Fruit fly (Drosophila melanogaster): Measurements from ENCODE around the gene CG5149.
A peak's percentile ranks its signal among the peaks of the same experiment; 100 is the strongest.

CG5149 gene

DNA sequence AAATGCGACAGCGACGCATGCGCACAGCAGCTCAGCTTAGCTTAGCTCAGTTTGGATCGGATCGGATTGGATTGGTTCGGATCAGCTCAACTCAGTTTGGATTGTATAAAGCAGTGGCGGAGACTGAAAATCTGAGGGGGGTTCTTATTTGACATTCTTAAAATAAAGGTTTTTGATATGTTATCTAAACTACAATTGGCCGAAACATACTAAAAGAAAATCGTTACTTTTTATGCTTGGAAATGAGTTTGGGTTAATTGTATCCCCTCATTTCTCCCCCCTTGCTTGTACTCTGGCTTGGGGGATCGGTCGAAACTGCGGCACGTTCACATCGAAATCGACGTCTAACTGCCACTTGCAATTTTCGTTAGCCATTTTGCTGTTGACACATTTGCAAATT lies 11.9 kb downstream of the CG5149 start (continued):
- TF ChIP-seq Sox100B (GFP tag; optimal IDR thresholded peaks at IDR 0.05) (peak; percentile 18), Hr3 (GFP tag; optimal IDR thresholded peaks at IDR 0.05) (no peak), pfk (GFP tag; optimal IDR thresholded peaks at IDR 0.05) (no peak), CG2889 (GFP tag; IDR thresholded peaks at IDR 0.05) (no peak), cad (GFP tag; optimal IDR thresholded peaks at IDR 0.05) (no peak), CG10147 (GFP tag; optimal IDR thresholded peaks at IDR 0.05) (no peak), CG12299 (tag; optimal IDR thresholded peaks at IDR 0.05) (no peak), cg (GFP tag; optimal IDR thresholded peaks at IDR 0.05) (no peak), Usf (GFP tag; optimal IDR thresholded peaks at IDR 0.05) (no peak), klu (GFP tag; IDR thresholded peaks at IDR 0.05) (no peak), ase (GFP tag; IDR thresholded peaks at IDR 0.05) (peak; percentile 59; the same call in 2 of the 3 replicates), nom (GFP tag; optimal IDR thresholded peaks at IDR 0.05) (no peak), CG7357 (GFP tag; IDR thresholded peaks at IDR 0.05) (0 out of 3 replicates have a peak, but pooled peaks have one; percentile 10), CG16815 (GFP tag; optimal IDR thresholded peaks at IDR 0.05) (no peak), CG31224 (GFP tag; IDR thresholded peaks at IDR 0.05) (no peak), gfzf (GFP tag; optimal IDR thresholded peaks at IDR 0.05) (no peak), phol (tag; optimal IDR thresholded peaks at IDR 0.05) (peak; percentile 37), crp (GFP tag; optimal IDR thresholded peaks at IDR 0.05) (no peak), disco-r (GFP tag; optimal IDR thresholded peaks at IDR 0.05) (no peak), ara (GFP tag; IDR thresholded peaks at IDR 0.05) (no peak), CG2678 (tag; optimal IDR thresholded peaks at IDR 0.05) (no peak), mld (GFP tag; IDR thresholded peaks at IDR 0.05; ENCODE audit: partially characterized antibody) (no peak), CoRest (tag; optimal IDR thresholded peaks at IDR 0.05) (peak; percentile 4), tgo (GFP tag; IDR thresholded peaks at IDR 0.05) (peak; percentile 51; the same call in 2 of the 3 replicates), CG4424 (GFP tag; optimal IDR thresholded peaks at IDR 0.05) (no peak), CG14050 (GFP tag; IDR thresholded peaks at IDR 0.05) (no peak), Sry-β (GFP tag; optimal IDR thresholded peaks at IDR 0.05) (no peak), Fer1 (GFP tag; optimal IDR thresholded peaks at IDR 0.05) (no peak), salm (tag; optimal IDR thresholded peaks at IDR 0.05) (no peak), NK7.1 (GFP tag; optimal IDR thresholded peaks at IDR 0.05) (no peak), jing (GFP tag; optimal IDR thresholded peaks at IDR 0.05) (no peak), CG8359 (GFP tag; optimal IDR thresholded peaks at IDR 0.05; ENCODE audit: borderline replicate concordance) (no peak), Sox102F (GFP tag; optimal IDR thresholded peaks at IDR 0.05) (peak; percentile 55), wek (GFP tag; optimal IDR thresholded peaks at IDR 0.05) (no peak), inv (GFP tag; IDR thresholded peaks at IDR 0.05; ENCODE audit: partially characterized antibody) (no peak), D (optimal IDR thresholded peaks at IDR 0.05) (no peak), D (GFP tag; optimal IDR thresholded peaks at IDR 0.05) (no peak), pita (GFP tag; optimal IDR thresholded peaks at IDR 0.05) (no peak), vvl (GFP tag; IDR thresholded peaks at IDR 0.05) (peak; percentile 82), Dfd (GFP tag; optimal IDR thresholded peaks at IDR 0.05) (no peak), HHEX (GFP tag; optimal IDR thresholded peaks at IDR 0.05) (peak; percentile 1), CG12236 (GFP tag; optimal IDR thresholded peaks at IDR 0.05) (no peak), CG11093 (GFP tag; IDR thresholded peaks at IDR 0.05) (no peak), cas (GFP tag; IDR thresholded peaks at IDR 0.05) (no peak), dysf (GFP tag; IDR thresholded peaks at IDR 0.05) (peak; percentile 55; the same call in 2 of the 3 replicates), CrebB (tag; optimal IDR thresholded peaks at IDR 0.05) (no peak), Dll (GFP tag; IDR thresholded peaks at IDR 0.05; ENCODE audit: partially characterized antibody) (no peak), CG9437 (GFP tag; optimal IDR thresholded peaks at IDR 0.05) (no peak), CG12391 (tag; optimal IDR thresholded peaks at IDR 0.05) (peak; percentile 40), Mad (GFP tag; optimal IDR thresholded peaks at IDR 0.05) (no peak), CG4404 (GFP tag; IDR thresholded peaks at IDR 0.05) (no peak; the same call in 1 of the 2 replicates)

All from whole organism, embryonic.